Fruit fly (Drosophila melanogaster) whole organism, embryonic: ENCODE data around the gene acj6.
A peak's percentile ranks its signal among the peaks of the same experiment; 100 is the strongest.

ENCODE experiments used
- B-H2 ChIP-seq: fragments of 200-800 bp; sonication (Bioruptor generic); optimal IDR thresholded peaks from 2 replicates; lab custom pipeline; 2018; ENCODE audit warnings: missing biosample characterization, mild to moderate bottlenecking, missing genetic modification characterization
- Bdp1 ChIP-seq: fragments of 200-800 bp; sonication (Bioruptor generic); optimal IDR thresholded peaks from 3 replicates; lab custom pipeline; 2016; ENCODE audit warnings: missing biosample characterization, missing genetic modification characterization
- CG11723 ChIP-seq: fragments of 200-800 bp; sonication (Bioruptor generic); optimal IDR thresholded peaks from 2 replicates; lab custom pipeline; 2017; ENCODE audit warnings: missing biosample characterization, mild to moderate bottlenecking, missing genetic modification characterization
- CG12155 ChIP-seq: fragments of 200-800 bp; sonication (Bioruptor generic); optimal IDR thresholded peaks from 3 replicates; lab custom pipeline; 2016; ENCODE audit warnings: missing biosample characterization, missing genetic modification characterization
- CG13775 ChIP-seq: fragments of 200-800 bp; sonication (Bioruptor generic); optimal IDR thresholded peaks from 3 replicates; lab custom pipeline; 2017; ENCODE audit warnings: missing biosample characterization, mild to moderate bottlenecking, missing genetic modification characterization
- CG14965 ChIP-seq: fragments of 200-800 bp; sonication (Bioruptor generic); optimal IDR thresholded peaks from 2 replicates; lab custom pipeline; 2016; ENCODE audit warnings: missing biosample characterization, missing genetic modification characterization, borderline replicate concordance
- CG1602 ChIP-seq: fragments of 200-800 bp; sonication (Bioruptor generic); optimal IDR thresholded peaks from 3 replicates; lab custom pipeline; 2016; ENCODE audit warnings: missing biosample characterization, missing genetic modification characterization
- CG16813 ChIP-seq: fragments of 200-800 bp; sonication (Bioruptor generic); IDR thresholded peaks from 3 replicates; pipeline ENCODE4 v1.3.6; 2022; ENCODE audit warnings: missing biosample characterization, missing genetic modification characterization; ENCODE audit not compliant: partially characterized antibody
- CG17361 ChIP-seq: fragments of 200-800 bp; sonication (Bioruptor generic); IDR thresholded peaks from 3 replicates; pipeline ENCODE4 v1.3.6; 2022; ENCODE audit warnings: missing biosample characterization, missing genetic modification characterization
- CG17802 ChIP-seq: fragments of 200-800 bp; sonication (Bioruptor generic); optimal IDR thresholded peaks from 2 replicates; lab custom pipeline; 2018; ENCODE audit warnings: missing biosample characterization, mild to moderate bottlenecking, missing genetic modification characterization, moderate library complexity
- CG3065 ChIP-seq: fragments of 200-800 bp; sonication (Bioruptor generic); optimal IDR thresholded peaks from 2 replicates; lab custom pipeline; 2016; ENCODE audit warnings: missing biosample characterization, missing genetic modification characterization
- CG34376 ChIP-seq: fragments of 200-800 bp; sonication (Bioruptor generic); optimal IDR thresholded peaks from 2 replicates; lab custom pipeline; 2018; ENCODE audit warnings: missing biosample characterization, mild to moderate bottlenecking, missing genetic modification characterization
- CG4360 ChIP-seq: fragments of 200-800 bp; sonication (Bioruptor generic); IDR thresholded peaks from 2 replicates; pipeline ENCODE4 v1.3.6; 2022; ENCODE audit warnings: missing biosample characterization, missing genetic modification characterization
- CG43689 ChIP-seq: fragments of 200-800 bp; sonication (Bioruptor generic); IDR thresholded peaks from 2 replicates; pipeline ENCODE4 v1.3.6; 2022; ENCODE audit warnings: missing biosample characterization, missing genetic modification characterization
- CG6254 ChIP-seq: fragments of 200-800 bp; sonication (Bioruptor generic); optimal IDR thresholded peaks from 3 replicates; lab custom pipeline; 2017; ENCODE audit warnings: mild to moderate bottlenecking, missing biosample characterization, missing genetic modification reagents, missing genetic modification characterization
- CG6689 ChIP-seq: fragments of 200-800 bp; sonication (Bioruptor generic); IDR thresholded peaks from 2 replicates; pipeline ENCODE4 v1.3.6; 2022; ENCODE audit warnings: missing biosample characterization, missing genetic modification characterization
- CG7271 ChIP-seq: fragments of 200-800 bp; sonication (Bioruptor generic); optimal IDR thresholded peaks from 2 replicates; lab custom pipeline; 2018; ENCODE audit warnings: missing biosample characterization, mild to moderate bottlenecking, missing genetic modification characterization, moderate library complexity
- CG7357 ChIP-seq: fragments of 200-800 bp; sonication (Bioruptor generic); IDR thresholded peaks from 3 replicates; pipeline ENCODE4 v1.3.6; 2022; ENCODE audit warnings: missing biosample characterization, missing genetic modification characterization
- CTCF ChIP-seq: fragments of 200-800 bp; sonication (Bioruptor generic); optimal IDR thresholded peaks from 2 replicates; lab custom pipeline; 2017; ENCODE audit warnings: missing biosample characterization, mild to moderate bottlenecking, missing genetic modification characterization, moderate library complexity
- CrebB ChIP-seq: fragments of 200-800 bp; sonication (Bioruptor generic); optimal IDR thresholded peaks from 3 replicates; lab custom pipeline; 2018; ENCODE audit warnings: missing biosample characterization, mild to moderate bottlenecking, missing genetic modification characterization
- D19A ChIP-seq: fragments of 200-800 bp; optimal IDR thresholded peaks from 3 replicates; lab custom pipeline; 2019; ENCODE audit warnings: missing biosample characterization, mild to moderate bottlenecking, missing genetic modification characterization, moderate library complexity
- Dll ChIP-seq: fragments of 200-800 bp; sonication (Bioruptor generic); IDR thresholded peaks from 4 replicates; pipeline ENCODE4 v1.3.6; 2022; ENCODE audit warnings: missing biosample characterization, missing genetic modification characterization; ENCODE audit not compliant: partially characterized antibody
- HHEX ChIP-seq: fragments of 200-800 bp; sonication (Bioruptor generic); optimal IDR thresholded peaks from 3 replicates; lab custom pipeline; 2017; ENCODE audit warnings: missing biosample characterization, mild to moderate bottlenecking, missing genetic modification characterization, missing genetic modification reagents
- HLH3B ChIP-seq: fragments of 200-800 bp; sonication (Bioruptor generic); IDR thresholded peaks from 2 replicates; pipeline ENCODE4 v1.3.6; 2022; ENCODE audit warnings: missing biosample characterization, missing genetic modification characterization
- Hr78 ChIP-seq, 2 experiments: fragments of 200-800 bp in 1 of 2; fragments of >200 bp in 1 of 2; sonication (Bioruptor generic) in 1 of 2; optimal IDR thresholded peaks; 2 replicates each; lab custom pipeline; 2017 to 2019; ENCODE audit warnings: missing biosample characterization in 2 of 2, missing genetic modification characterization in 2 of 2, mild to moderate bottlenecking in 1 of 2, moderate library complexity in 1 of 2
- MESR4 ChIP-seq: fragments of 200-800 bp; sonication (Bioruptor generic); optimal IDR thresholded peaks from 2 replicates; lab custom pipeline; 2018; ENCODE audit warnings: missing biosample characterization, mild to moderate bottlenecking, missing genetic modification characterization, moderate library complexity
- Mad ChIP-seq: fragments of 200-800 bp; sonication (Bioruptor generic); optimal IDR thresholded peaks from 2 replicates; lab custom pipeline; 2016; ENCODE audit warnings: missing biosample characterization, missing genetic modification characterization
- Mrtf ChIP-seq: fragments of 200-800 bp; sonication (Bioruptor generic); IDR thresholded peaks from 3 replicates; pipeline ENCODE4 v1.3.6; 2022; ENCODE audit warnings: missing biosample characterization, missing genetic modification characterization
- NC2α ChIP-seq: fragments of 200-800 bp; sonication (Bioruptor generic); optimal IDR thresholded peaks from 2 replicates; lab custom pipeline; 2016; ENCODE audit warnings: missing biosample characterization, missing genetic modification characterization
- Poxn ChIP-seq: fragments of 200-800 bp; sonication (Bioruptor generic); IDR thresholded peaks from 2 replicates; pipeline ENCODE4 v1.3.6; 2022; ENCODE audit warnings: missing biosample characterization, missing genetic modification characterization
- Spps ChIP-seq: fragments of 200-800 bp; sonication (Bioruptor generic); optimal IDR thresholded peaks from 2 replicates; lab custom pipeline; 2018; ENCODE audit warnings: missing biosample characterization, mild to moderate bottlenecking, missing genetic modification characterization
- TFAM ChIP-seq: fragments of 200-800 bp; sonication (Bioruptor generic); optimal IDR thresholded peaks from 2 replicates; lab custom pipeline; 2017; ENCODE audit warnings: missing biosample characterization, missing genetic modification characterization, inconsistent platforms
- az2 ChIP-seq: fragments of 200-800 bp; sonication (Bioruptor generic); optimal IDR thresholded peaks from 3 replicates; lab custom pipeline; 2016; ENCODE audit warnings: missing biosample characterization, missing genetic modification characterization
- cas ChIP-seq: fragments of 200-800 bp; sonication (Bioruptor generic); IDR thresholded peaks from 2 replicates; pipeline ENCODE4 v1.3.6; 2022; ENCODE audit warnings: missing biosample characterization, missing genetic modification characterization
- caup ChIP-seq: fragments of 200-800 bp; sonication (Bioruptor generic); optimal IDR thresholded peaks from 3 replicates; lab custom pipeline; 2017; ENCODE audit warnings: missing biosample characterization, mild to moderate bottlenecking, missing genetic modification characterization, moderate library complexity; ENCODE audit not compliant: severe bottlenecking
- da ChIP-seq: fragments of 200-800 bp; sonication (Bioruptor generic); optimal IDR thresholded peaks from 2 replicates; lab custom pipeline; 2016; ENCODE audit warnings: missing biosample characterization, missing genetic modification characterization
- dmrt99B ChIP-seq: fragments of 200-800 bp; sonication (Bioruptor generic); optimal IDR thresholded peaks from 2 replicates; lab custom pipeline; 2018; ENCODE audit warnings: missing biosample characterization, mild to moderate bottlenecking, missing genetic modification characterization, moderate library complexity
- fd3F ChIP-seq: fragments of 200-800 bp; sonication (Bioruptor generic); optimal IDR thresholded peaks from 2 replicates; lab custom pipeline; 2018; ENCODE audit warnings: missing biosample characterization, mild to moderate bottlenecking, missing genetic modification characterization, moderate library complexity
- insv ChIP-seq, 2 experiments: fragments of 200-800 bp; sonication (Bioruptor generic); optimal IDR thresholded peaks; 3 replicates each; lab custom pipeline; 2016 to 2018; ENCODE audit warnings: missing biosample characterization in 2 of 2, missing genetic modification characterization in 2 of 2
- klu ChIP-seq: fragments of 200-800 bp; sonication (Bioruptor generic); IDR thresholded peaks from 2 replicates; pipeline ENCODE4 v1.3.6; 2022; ENCODE audit warnings: missing biosample characterization, missing genetic modification characterization
- maf-S ChIP-seq: fragments of 200-800 bp; sonication (Bioruptor generic); optimal IDR thresholded peaks from 2 replicates; lab custom pipeline; 2016; ENCODE audit warnings: missing biosample characterization, missing genetic modification characterization
- oc ChIP-seq: fragments of 200-800 bp; sonication (Bioruptor generic); optimal IDR thresholded peaks from 2 replicates; lab custom pipeline; 2018; ENCODE audit warnings: missing biosample characterization, mild to moderate bottlenecking, missing genetic modification characterization, moderate library complexity
- peb ChIP-seq: fragments of 200-800 bp; sonication (Bioruptor generic); IDR thresholded peaks from 2 replicates; pipeline ENCODE4 v1.3.6; 2022; ENCODE audit warnings: missing biosample characterization, missing genetic modification characterization
- scrt ChIP-seq: fragments of 200-800 bp; sonication (Bioruptor generic); optimal IDR thresholded peaks from 2 replicates; lab custom pipeline; 2018; ENCODE audit warnings: missing biosample characterization, mild to moderate bottlenecking, missing genetic modification characterization, moderate library complexity
- sd ChIP-seq: fragments of 200-800 bp; sonication (Bioruptor generic); optimal IDR thresholded peaks from 3 replicates; lab custom pipeline; 2018; ENCODE audit warnings: missing biosample characterization, mild to moderate bottlenecking, missing genetic modification characterization, moderate library complexity
- sisA ChIP-seq: fragments of 200-800 bp; sonication (Bioruptor generic); IDR thresholded peaks from 2 replicates; pipeline ENCODE4 v1.3.6; 2022; ENCODE audit warnings: missing biosample characterization, missing genetic modification characterization
- sob ChIP-seq: fragments of 200-800 bp; sonication (Bioruptor generic); IDR thresholded peaks from 2 replicates; pipeline ENCODE4 v1.3.6; 2022; ENCODE audit warnings: missing biosample characterization, missing genetic modification characterization
- sr ChIP-seq: fragments of 200-800 bp; sonication (Bioruptor generic); IDR thresholded peaks from 3 replicates; pipeline ENCODE4 v1.3.6; 2022; ENCODE audit warnings: missing biosample characterization, missing genetic modification characterization
- ssp ChIP-seq: fragments of 200-800 bp; sonication (Bioruptor generic); IDR thresholded peaks from 2 replicates; pipeline ENCODE4 v1.3.6; 2022; ENCODE audit warnings: missing biosample characterization, missing genetic modification characterization
- tna ChIP-seq: fragments of 200-800 bp; sonication (Bioruptor generic); IDR thresholded peaks from 2 replicates; pipeline ENCODE4 v1.3.6; 2022; ENCODE audit warnings: missing biosample characterization, missing genetic modification characterization; ENCODE audit not compliant: partially characterized antibody
- yki ChIP-seq: fragments of >200 bp; optimal IDR thresholded peaks from 3 replicates; lab custom pipeline; 2018
- zen2 ChIP-seq: fragments of 200-800 bp; sonication (Bioruptor generic); IDR thresholded peaks from 3 replicates; pipeline ENCODE4 v1.3.6; 2022; ENCODE audit warnings: missing biosample characterization, missing genetic modification characterization; ENCODE audit not compliant: partially characterized antibody

acj6 gene

dm6 chrX:15319290-15319689 lies 59.6 kb downstream of the acj6 start, which contains the start of gene Top1 (continued):
- no peak for TF ChIP-seq fd3F (GFP tag; lab: Kevin White, UChicago)
- peak; percentile 16 for TF ChIP-seq CG13775
- TF ChIP-seq caup, result no peak
- TF ChIP-seq CrebB, result no peak
- 0 out of 2 replicates have a peak, but pooled peaks have one; percentile 22 for TF ChIP-seq sisA (GFP tag; lab: Robert Waterston, UW)
- no peak for TF ChIP-seq insv (GFP tag; optimal IDR thresholded peaks at IDR 0.05; lab: Kevin White, UChicago)
- TF ChIP-seq CG11723 (GFP tag; lab: Kevin White, UChicago), result no peak
- no peak for TF ChIP-seq CG14965 (GFP tag; lab: Kevin White, UChicago)
- peak; percentile 96 for TF ChIP-seq zen2
- TF ChIP-seq CG34376 (GFP tag; lab: Kevin White, UChicago), result no peak
- TF ChIP-seq cas, result no peak
- no peak for TF ChIP-seq CG43689
- TF ChIP-seq CG6254 (GFP tag; lab: Kevin White, UChicago), result no peak
- no peak for TF ChIP-seq peb (GFP tag; lab: Robert Waterston, UW)
- 0 out of 3 replicates have a peak, but pooled peaks have one; percentile 15 for TF ChIP-seq CG17361 (GFP tag; lab: Robert Waterston, UW)
- no peak for TF ChIP-seq sd
- TF ChIP-seq Dll (GFP tag; lab: Robert Waterston, UW), result peak; percentile 90
- peak; percentile 66 for TF ChIP-seq MESR4
- TF ChIP-seq HHEX, result no peak
- no peak for TF ChIP-seq CG4360
- peak; percentile 21 for TF ChIP-seq maf-S (GFP tag; lab: Kevin White, UChicago)
- no peak for TF ChIP-seq scrt
- TF ChIP-seq yki, result no peak
- TF ChIP-seq Poxn (GFP tag; lab: Robert Waterston, UW), result no peak
- TF ChIP-seq da (GFP tag; lab: Kevin White, UChicago), result no peak
- no peak for TF ChIP-seq oc (tag; lab: Kevin White, UChicago)
- no peak for TF ChIP-seq sr
- TF ChIP-seq CG16813 (GFP tag; lab: Robert Waterston, UW), result peak; percentile 97
- no peak for TF ChIP-seq CG7357 (GFP tag; lab: Robert Waterston, UW)
- TF ChIP-seq D19A (tag; lab: Kevin White, UChicago), result no peak
- TF ChIP-seq HLH3B, result no peak
- no peak for TF ChIP-seq klu
- peak; percentile 26 for TF ChIP-seq CG12155
- no peak for TF ChIP-seq az2 (GFP tag; lab: Kevin White, UChicago)
- TF ChIP-seq tna, result peak; percentile 95
- TF ChIP-seq sob, result peak; percentile 56
- TF ChIP-seq TFAM (GFP tag; lab: Kevin White, UChicago), result no peak
- no peak for TF ChIP-seq CTCF
- TF ChIP-seq CG17802 (tag; lab: Kevin White, UChicago), result no peak
- TF ChIP-seq Hr78 (GFP tag; optimal IDR thresholded peaks at IDR 0.05; lab: Kevin White, UChicago), result no peak
- TF ChIP-seq NC2α (GFP tag; lab: Kevin White, UChicago), result no peak
- TF ChIP-seq Bdp1, result no peak
- peak; percentile 40 for TF ChIP-seq B-H2 (GFP tag; lab: Kevin White, UChicago)
- no peak for TF ChIP-seq Spps (tag; lab: Kevin White, UChicago)
- TF ChIP-seq CG3065, result no peak
- TF ChIP-seq Mad, result no peak
- no peak for TF ChIP-seq Mrtf (GFP tag; lab: Robert Waterston, UW)
- TF ChIP-seq ssp, result peak; percentile 44; the same call in 1 of the 2 replicates
- no peak for TF ChIP-seq CG6689 (GFP tag; lab: Robert Waterston, UW)
- no peak for TF ChIP-seq dmrt99B (tag; lab: Kevin White, UChicago)
- no peak for TF ChIP-seq CG7271 (tag; lab: Kevin White, UChicago)
- TF ChIP-seq CG1602 (GFP tag; lab: Kevin White, UChicago), result no peak
